Fruit fly (Drosophila melanogaster): ENCODE measurements around the gene REPTOR-BP.

DNA sequence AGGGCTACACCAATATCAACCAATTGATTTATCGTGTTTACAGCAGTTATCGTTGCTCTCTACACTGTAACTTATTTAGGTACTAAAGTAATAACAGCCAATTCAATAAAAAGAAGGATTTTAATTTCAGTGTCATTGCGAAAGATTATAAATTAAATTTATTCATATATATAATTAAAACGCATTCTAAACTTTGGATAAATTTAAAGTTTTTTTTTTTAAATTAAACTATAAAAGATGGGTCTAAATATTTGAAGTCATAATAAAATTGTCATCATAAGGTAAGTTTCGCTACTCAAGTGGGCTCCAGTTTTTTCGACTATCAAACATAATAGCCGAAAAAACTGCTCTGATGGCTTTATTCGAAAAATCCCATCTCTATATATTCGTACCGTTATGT, 8.3 kb downstream of the REPTOR-BP start, which contains the start of gene trk:
- TF ChIP-seq CG4496 (GFP tag; IDR thresholded peaks at IDR 0.05) (no peak), Pif1A (GFP tag; optimal IDR thresholded peaks at IDR 0.05) (no peak), CG9948 (tag; optimal IDR thresholded peaks at IDR 0.05) (no peak), CG12605 (GFP tag; IDR thresholded peaks at IDR 0.05) (no peak), CG14655 (GFP tag; optimal IDR thresholded peaks at IDR 0.05) (no peak), EcR (GFP tag; optimal IDR thresholded peaks at IDR 0.05) (no peak), CG17806 (tag; optimal IDR thresholded peaks at IDR 0.05) (no peak), CG34367 (tag; optimal IDR thresholded peaks at IDR 0.05) (no peak), CG15710 (tag; optimal IDR thresholded peaks at IDR 0.05) (no peak), CG10348 (GFP tag; IDR thresholded peaks at IDR 0.05) (no peak), Pif1B (GFP tag; optimal IDR thresholded peaks at IDR 0.05) (no peak), fd96Ca (GFP tag; IDR thresholded peaks at IDR 0.05) (no peak)
